Fruit fly (Drosophila melanogaster) whole organism, embryonic: ENCODE measurements around the gene Ire1.

ENCODE experiments used
- Adf1 ChIP-seq: fragments of 200-800 bp; sonication (Bioruptor generic); IDR thresholded peaks from 2 replicates; pipeline ENCODE4 v1.3.6; 2022; ENCODE audit warnings: missing biosample characterization, missing genetic modification characterization
- Bdp1 ChIP-seq: fragments of 200-800 bp; sonication (Bioruptor generic); optimal IDR thresholded peaks from 3 replicates; lab custom pipeline; 2016; ENCODE audit warnings: missing biosample characterization, missing genetic modification characterization
- CG10321 ChIP-seq: fragments of 200-800 bp; sonication (Bioruptor generic); IDR thresholded peaks from 2 replicates; pipeline ENCODE4 v1.3.6; 2022; ENCODE audit warnings: missing biosample characterization, missing genetic modification characterization
- CG10431 ChIP-seq: fragments of 200-800 bp; sonication (Bioruptor generic); optimal IDR thresholded peaks from 3 replicates; lab custom pipeline; 2018; ENCODE audit warnings: missing biosample characterization, mild to moderate bottlenecking, missing genetic modification characterization
- CG10543 ChIP-seq: fragments of 200-800 bp; sonication (Bioruptor generic); optimal IDR thresholded peaks from 3 replicates; lab custom pipeline; 2017; ENCODE audit warnings: missing biosample characterization, mild to moderate bottlenecking, missing genetic modification characterization, moderate library complexity
- CG13296 ChIP-seq: fragments of 200-800 bp; sonication (Bioruptor generic); optimal IDR thresholded peaks from 3 replicates; lab custom pipeline; 2018; ENCODE audit warnings: missing biosample characterization, mild to moderate bottlenecking, missing genetic modification characterization
- CG13624 ChIP-seq: fragments of 200-800 bp; sonication (Bioruptor generic); optimal IDR thresholded peaks from 2 replicates; lab custom pipeline; 2016; ENCODE audit warnings: missing biosample characterization, missing genetic modification characterization
- CG15479 ChIP-seq: fragments of 200-800 bp; sonication (Bioruptor generic); optimal IDR thresholded peaks from 3 replicates; lab custom pipeline; 2019; ENCODE audit warnings: missing biosample characterization, mild to moderate bottlenecking, missing genetic modification characterization, moderate library complexity
- CG1647 ChIP-seq: fragments of 200-800 bp; sonication (Bioruptor generic); optimal IDR thresholded peaks from 3 replicates; lab custom pipeline; 2016; ENCODE audit warnings: missing biosample characterization, missing genetic modification characterization
- CG17361 ChIP-seq: fragments of 200-800 bp; sonication (Bioruptor generic); IDR thresholded peaks from 3 replicates; pipeline ENCODE4 v1.3.6; 2022; ENCODE audit warnings: missing biosample characterization, missing genetic modification characterization
- CG2199 ChIP-seq: fragments of 200-800 bp; sonication (Bioruptor generic); IDR thresholded peaks from 3 replicates; pipeline ENCODE4 v1.3.6; 2022; ENCODE audit warnings: missing biosample characterization, missing genetic modification characterization
- CG2875 ChIP-seq: fragments of 200-800 bp; sonication (Bioruptor generic); optimal IDR thresholded peaks from 2 replicates; lab custom pipeline; 2017; ENCODE audit warnings: missing biosample characterization, mild to moderate bottlenecking, missing genetic modification characterization, missing genetic modification reagents
- CG3163 ChIP-seq: fragments of 200-800 bp; sonication (Bioruptor generic); optimal IDR thresholded peaks from 3 replicates; lab custom pipeline; 2016; ENCODE audit warnings: missing biosample characterization, missing genetic modification characterization
- CG34224 ChIP-seq: fragments of 200-800 bp; sonication (Bioruptor generic); IDR thresholded peaks from 3 replicates; pipeline ENCODE4 v1.3.6; 2022; ENCODE audit warnings: missing biosample characterization, missing genetic modification characterization; ENCODE audit not compliant: partially characterized antibody
- CG34376 ChIP-seq: fragments of 200-800 bp; sonication (Bioruptor generic); optimal IDR thresholded peaks from 2 replicates; lab custom pipeline; 2018; ENCODE audit warnings: missing biosample characterization, mild to moderate bottlenecking, missing genetic modification characterization
- CG4424 ChIP-seq: fragments of 200-800 bp; sonication (Bioruptor generic); optimal IDR thresholded peaks from 3 replicates; lab custom pipeline; 2016; ENCODE audit warnings: missing biosample characterization, missing genetic modification characterization
- CG7839 ChIP-seq: fragments of 200-800 bp; sonication (Bioruptor generic); optimal IDR thresholded peaks from 3 replicates; lab custom pipeline; 2018; ENCODE audit warnings: missing biosample characterization, mild to moderate bottlenecking, missing genetic modification characterization, moderate library complexity
- CG9437 ChIP-seq: fragments of 200-800 bp; sonication (Bioruptor generic); optimal IDR thresholded peaks from 2 replicates; lab custom pipeline; 2018; ENCODE audit warnings: missing biosample characterization, mild to moderate bottlenecking, missing genetic modification characterization
- D ChIP-seq, 2 experiments: fragments of 200-800 bp in 1 of 2; fragments of >200 bp in 1 of 2; sonication (Bioruptor generic) in 1 of 2; optimal IDR thresholded peaks; 2 replicates in 1 of 2; 3 replicates in 1 of 2; lab custom pipeline; 2017; ENCODE audit warnings: mild to moderate bottlenecking in 1 of 2, missing biosample characterization in 1 of 2, missing genetic modification characterization in 1 of 2, missing genetic modification reagents in 1 of 2
- D19A ChIP-seq: fragments of 200-800 bp; optimal IDR thresholded peaks from 3 replicates; lab custom pipeline; 2019; ENCODE audit warnings: missing biosample characterization, mild to moderate bottlenecking, missing genetic modification characterization, moderate library complexity
- Drgx ChIP-seq: fragments of 200-800 bp; sonication (Bioruptor generic); IDR thresholded peaks from 2 replicates; pipeline ENCODE4 v1.3.6; 2022; ENCODE audit warnings: missing biosample characterization, missing genetic modification characterization
- H15 ChIP-seq: fragments of 200-800 bp; sonication (Bioruptor generic); IDR thresholded peaks from 3 replicates; pipeline ENCODE4 v1.3.6; 2022; ENCODE audit warnings: missing biosample characterization, missing genetic modification characterization
- Hr51 ChIP-seq, 2 experiments: fragments of 200-800 bp; sonication (Bioruptor generic); optimal IDR thresholded peaks; 2 replicates in 1 of 2; 3 replicates in 1 of 2; lab custom pipeline; 2016 to 2018; ENCODE audit warnings: missing biosample characterization in 2 of 2, missing genetic modification characterization in 2 of 2, mild to moderate bottlenecking in 1 of 2, moderate library complexity in 1 of 2
- Med ChIP-seq: fragments of 200-800 bp; sonication (Bioruptor generic); peaks from one replicate; lab custom pipeline; 2016; ENCODE audit warnings: missing biosample characterization, missing genetic modification characterization, mild to moderate bottlenecking, inconsistent platforms, moderate library complexity
- Neu2 ChIP-seq: fragments of 200-800 bp; sonication (Bioruptor generic); optimal IDR thresholded peaks from 3 replicates; lab custom pipeline; 2016; ENCODE audit warnings: missing biosample characterization, missing genetic modification characterization, borderline replicate concordance
- Pdp1 ChIP-seq, 2 experiments: fragments of 200-800 bp; sonication (Bioruptor generic); optimal IDR thresholded peaks; 3 replicates each; lab custom pipeline; 2016; ENCODE audit warnings: missing biosample characterization in 2 of 2, missing genetic modification characterization in 2 of 2, mild to moderate bottlenecking in 1 of 2, moderate library complexity in 1 of 2
- Ravus ChIP-seq: fragments of 200-800 bp; sonication (Bioruptor generic); IDR thresholded peaks from 2 replicates; pipeline ENCODE4 v1.3.6; 2022; ENCODE audit warnings: missing biosample characterization, missing genetic modification characterization
- Xbp1 ChIP-seq: fragments of 200-800 bp; sonication (Bioruptor generic); optimal IDR thresholded peaks from 3 replicates; lab custom pipeline; 2016; ENCODE audit warnings: missing biosample characterization, mild to moderate bottlenecking, missing genetic modification characterization
- chinmo ChIP-seq: fragments of 200-800 bp; sonication (Bioruptor generic); IDR thresholded peaks from 4 replicates; pipeline ENCODE4 v1.3.6; 2022; ENCODE audit warnings: missing biosample characterization, missing genetic modification characterization; ENCODE audit not compliant: partially characterized antibody
- dan ChIP-seq: fragments of 200-800 bp; sonication (Bioruptor generic); IDR thresholded peaks from 2 replicates; pipeline ENCODE4 v1.3.6; 2022; ENCODE audit warnings: missing biosample characterization, missing genetic modification characterization
- exex ChIP-seq: fragments of 200-800 bp; sonication (Bioruptor generic); optimal IDR thresholded peaks from 4 replicates; lab custom pipeline; 2018; ENCODE audit warnings: missing biosample characterization, mild to moderate bottlenecking, missing genetic modification characterization, moderate library complexity
- gcm ChIP-seq: fragments of 200-800 bp; sonication (Bioruptor generic); optimal IDR thresholded peaks from 2 replicates; lab custom pipeline; 2019; ENCODE audit warnings: missing biosample characterization, mild to moderate bottlenecking, missing genetic modification characterization, moderate library complexity
- ham ChIP-seq: fragments of 200-800 bp; sonication (Bioruptor generic); IDR thresholded peaks from 2 replicates; pipeline ENCODE4 v1.3.6; 2022; ENCODE audit warnings: missing biosample characterization, missing genetic modification characterization
- jigr1 ChIP-seq: fragments of 200-800 bp; sonication (Bioruptor generic); IDR thresholded peaks from 3 replicates; pipeline ENCODE4 v1.3.6; 2022; ENCODE audit warnings: missing biosample characterization, missing genetic modification characterization
- kah ChIP-seq: fragments of 200-800 bp; sonication (Bioruptor generic); optimal IDR thresholded peaks from 2 replicates; lab custom pipeline; 2018; ENCODE audit warnings: missing biosample characterization, mild to moderate bottlenecking, missing genetic modification characterization
- lab ChIP-seq: fragments of 200-800 bp; sonication (Bioruptor generic); optimal IDR thresholded peaks from 3 replicates; lab custom pipeline; 2017; ENCODE audit warnings: missing biosample characterization, missing genetic modification characterization, mild to moderate bottlenecking, moderate library complexity, missing genetic modification reagents
- mirr ChIP-seq: fragments of 200-800 bp; sonication (Bioruptor generic); optimal IDR thresholded peaks from 3 replicates; lab custom pipeline; 2018; ENCODE audit warnings: missing biosample characterization, mild to moderate bottlenecking, missing genetic modification characterization
- p53 ChIP-seq: fragments of 200-800 bp; sonication (Bioruptor generic); optimal IDR thresholded peaks from 2 replicates; lab custom pipeline; 2016; ENCODE audit warnings: missing biosample characterization, missing genetic modification characterization
- pan ChIP-seq, 4 experiments: fragments of >200 bp in 3 of 4; fragments of 200-800 bp in 1 of 4; sonication (Bioruptor generic) in 1 of 4; optimal IDR thresholded peaks in 3 of 4; IDR thresholded peaks in 1 of 4; 2 replicates each; pipeline versions ENCODE4 v1.3.6 to Lab custom; 2017 to 2022; ENCODE audit warnings: missing biosample characterization in 2 of 4, missing genetic modification characterization in 2 of 4, mixed read lengths in 1 of 4
- repo ChIP-seq: fragments of 200-800 bp; sonication (Bioruptor generic); optimal IDR thresholded peaks from 2 replicates; lab custom pipeline; 2016; ENCODE audit warnings: missing biosample characterization, missing genetic modification characterization
- salm ChIP-seq: fragments of 200-800 bp; sonication (Bioruptor generic); optimal IDR thresholded peaks from 2 replicates; lab custom pipeline; 2018; ENCODE audit warnings: missing biosample characterization, mild to moderate bottlenecking, missing genetic modification characterization
- sd ChIP-seq: fragments of 200-800 bp; sonication (Bioruptor generic); optimal IDR thresholded peaks from 3 replicates; lab custom pipeline; 2018; ENCODE audit warnings: missing biosample characterization, mild to moderate bottlenecking, missing genetic modification characterization, moderate library complexity
- sens ChIP-seq: fragments of 200-800 bp; sonication (Bioruptor generic); peaks from one replicate; lab custom pipeline; 2016; ENCODE audit warnings: missing biosample characterization, missing genetic modification characterization
- so ChIP-seq: fragments of 200-800 bp; sonication (Bioruptor generic); IDR thresholded peaks from 3 replicates; pipeline ENCODE4 v1.3.6; 2022; ENCODE audit warnings: missing biosample characterization, missing genetic modification characterization
- sug ChIP-seq: fragments of 200-800 bp; optimal IDR thresholded peaks from 2 replicates; lab custom pipeline; 2019; ENCODE audit warnings: missing biosample characterization, mild to moderate bottlenecking, missing genetic modification characterization, moderate library complexity
- tin ChIP-seq: fragments of 200-800 bp; sonication (Bioruptor generic); optimal IDR thresholded peaks from 3 replicates; lab custom pipeline; 2016; ENCODE audit warnings: missing biosample characterization, missing genetic modification characterization

Ire1 gene

DNA sequence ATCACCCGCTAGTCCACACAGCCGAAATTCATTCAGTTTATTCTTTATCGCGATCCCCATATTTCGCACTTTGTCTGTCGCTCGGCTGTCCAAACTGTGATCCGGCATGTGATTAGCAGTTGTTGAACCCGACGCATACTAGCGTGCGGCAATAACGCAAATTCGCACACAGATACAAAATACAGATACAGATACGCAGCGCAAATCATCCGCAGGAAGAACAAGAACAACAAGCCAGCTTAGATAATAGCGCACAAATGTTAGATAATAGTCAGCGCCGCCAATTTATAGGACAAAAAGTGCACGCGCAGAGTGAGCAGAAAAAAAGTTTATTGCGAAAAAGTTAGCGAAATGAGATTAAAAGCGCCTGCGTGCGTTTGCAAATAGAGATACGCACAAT, 26.1 kb downstream of the Ire1 start:
- TF ChIP-seq CG15479 (GFP tag; lab: Kevin White, UChicago) (peak; percentile 85), Med (GFP tag; lab: Kevin White, UChicago) (peak; percentile 12), Xbp1 (GFP tag; lab: Kevin White, UChicago) (no peak)

DNA sequence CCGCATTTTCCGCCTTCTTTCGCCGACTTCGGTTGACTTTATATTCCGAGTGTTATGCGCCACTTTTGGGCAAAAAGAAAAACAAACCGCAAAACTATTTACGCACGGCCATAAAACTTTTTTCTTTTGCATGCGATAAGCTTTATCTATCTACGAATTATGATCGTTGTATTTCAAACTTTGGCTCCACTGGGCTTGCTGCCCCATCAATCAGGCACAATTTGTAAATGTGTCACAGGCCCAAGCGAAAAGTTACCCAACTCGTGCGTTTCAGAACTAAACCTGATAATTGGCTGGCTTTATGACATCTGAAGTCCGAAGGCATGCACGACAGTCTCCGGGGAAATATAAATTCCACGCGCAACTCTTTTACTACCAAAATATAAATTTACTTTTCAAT, 27.1 kb downstream of the Ire1 start:
- 0 out of 3 replicates have a peak, but pooled peaks have one; percentile 26 for TF ChIP-seq CG2199 (GFP tag; lab: Robert Waterston, UW)
- TF ChIP-seq mirr (GFP tag; lab: Kevin White, UChicago) = peak; percentile 17
- TF ChIP-seq CG34376 (GFP tag; lab: Kevin White, UChicago) = peak; percentile 4
- TF ChIP-seq exex (tag; lab: Kevin White, UChicago) = peak; percentile 63
- TF ChIP-seq sens (GFP tag; lab: Kevin White, UChicago) = peak; percentile 37
- TF ChIP-seq Neu2 (GFP tag; lab: Kevin White, UChicago) = no peak
- no peak for TF ChIP-seq CG34224
- TF ChIP-seq Hr51 (GFP tag; optimal IDR thresholded peaks at IDR 0.05; lab: Kevin White, UChicago) = no peak
- peak; percentile 35 for TF ChIP-seq sd (tag; lab: Kevin White, UChicago)
- TF ChIP-seq lab (GFP tag; lab: Kevin White, UChicago) = peak; percentile 52
- no peak for TF ChIP-seq CG13624 (GFP tag; lab: Kevin White, UChicago)
- TF ChIP-seq chinmo (GFP tag; lab: Robert Waterston, UW) = no peak
- no peak for TF ChIP-seq dan (GFP tag; lab: Robert Waterston, UW)
- no peak for TF ChIP-seq CG17361 (GFP tag; lab: Robert Waterston, UW)
- no peak for TF ChIP-seq jigr1 (GFP tag; lab: Robert Waterston, UW)
- no peak for TF ChIP-seq D19A (tag; lab: Kevin White, UChicago)
- TF ChIP-seq repo (GFP tag; lab: Kevin White, UChicago) = no peak
- no peak for TF ChIP-seq CG2875
- TF ChIP-seq CG1647 (GFP tag; lab: Kevin White, UChicago) = no peak
- peak; percentile 73 for TF ChIP-seq sug (tag; lab: Kevin White, UChicago)
- TF ChIP-seq Adf1 (GFP tag; lab: Robert Waterston, UW) = no peak
- no peak for TF ChIP-seq Bdp1 (GFP tag; lab: Kevin White, UChicago)
- TF ChIP-seq Pdp1 (GFP tag; optimal IDR thresholded peaks at IDR 0.05; lab: Kevin White, UChicago) = peak in 1 of 2 experiments; percentile 58

DNA sequence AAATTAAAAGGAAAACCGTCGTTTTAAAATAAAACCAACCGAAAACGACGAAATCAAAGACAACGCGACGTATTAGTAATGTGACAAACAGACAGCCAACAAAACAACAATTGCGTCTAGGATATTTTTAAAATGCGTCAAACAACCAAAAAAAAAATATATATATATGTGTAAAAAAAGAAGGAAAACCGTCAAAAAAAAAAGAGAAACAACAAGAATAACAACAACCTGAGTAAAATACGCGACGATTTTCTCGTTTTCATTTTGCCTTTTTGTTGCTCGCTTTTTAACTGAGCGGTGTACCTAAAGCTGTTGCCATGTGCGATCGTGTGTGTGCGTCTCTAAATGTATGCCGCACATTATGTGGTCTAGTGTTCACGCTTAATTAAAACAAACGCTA, 27.5 kb downstream of the Ire1 start:
- TF ChIP-seq CG10543 (no peak), D19A (tag; lab: Kevin White, UChicago) (no peak), Drgx (peak; percentile 73), gcm (GFP tag; lab: Kevin White, UChicago) (no peak), pan (optimal IDR thresholded peaks at IDR 0.05; lab: Kevin White, UChicago) (no peak), pan (GFP tag; optimal IDR thresholded peaks at IDR 0.05 in 1 of 2, IDR thresholded peaks at IDR 0.05 in 1 of 2) (no peak), CG13296 (GFP tag; lab: Kevin White, UChicago) (no peak), CG7839 (tag; lab: Kevin White, UChicago) (no peak), Ravus (GFP tag; lab: Robert Waterston, UW) (no peak)

DNA sequence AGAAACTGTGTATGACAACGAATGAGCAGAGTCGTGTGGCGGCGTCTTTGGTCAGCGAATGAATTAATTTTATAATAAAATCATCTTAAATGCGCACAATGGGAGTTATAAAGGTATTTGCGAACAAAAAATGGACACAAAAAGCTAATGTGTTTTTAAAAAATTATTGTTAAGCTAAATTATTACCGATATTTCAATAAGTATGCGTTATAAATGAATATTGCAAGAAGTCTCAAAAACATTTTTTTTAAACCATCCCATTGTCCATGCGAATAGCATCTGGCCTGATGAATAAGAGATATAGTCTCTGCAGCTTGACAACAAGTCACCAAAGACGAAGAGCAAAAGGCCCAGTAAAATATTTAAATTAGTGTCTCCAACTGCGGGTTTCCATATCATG, 30.1 kb downstream of the Ire1 start:
- TF ChIP-seq D (optimal IDR thresholded peaks at IDR 0.05; lab: Kevin White, UChicago) (no peak), D (GFP tag; optimal IDR thresholded peaks at IDR 0.05; lab: Kevin White, UChicago) (peak; percentile 24), H15 (GFP tag; lab: Robert Waterston, UW) (no peak), CG10321 (GFP tag; lab: Robert Waterston, UW) (no peak; the same call in 1 of the 2 replicates), ham (GFP tag; lab: Robert Waterston, UW) (no peak), CG9437 (GFP tag; lab: Kevin White, UChicago) (peak; percentile 52), CG10431 (GFP tag; lab: Kevin White, UChicago) (no peak), CG4424 (GFP tag; lab: Kevin White, UChicago) (peak; percentile 46), kah (GFP tag; lab: Kevin White, UChicago) (peak; percentile 10), tin (GFP tag; lab: Kevin White, UChicago) (peak; percentile 7), salm (tag; lab: Kevin White, UChicago) (peak; percentile 90), p53 (no peak), so (GFP tag; lab: Robert Waterston, UW) (0 out of 3 replicates have a peak, but pooled peaks have one; percentile 56), CG3163 (peak; percentile 6)
